Worm (Caenorhabditis elegans) whole organism, L4 larva: ENCODE measurements around the gene srsx-6.

Experiments
- F49E8.2 ChIP-seq: sonication (generic microtip); optimal IDR thresholded peaks from 2 replicates; lab custom pipeline; 2016; ENCODE audit warnings: missing compliant biosample characterization, mild to moderate bottlenecking, missing genetic modification characterization, borderline replicate concordance
- ama-1 ChIP-seq: fragments of 150-350 bp; optimal IDR thresholded peaks from 2 replicates; lab custom pipeline; 2014; ENCODE audit warnings: inconsistent platforms, mixed read lengths
- gei-8 ChIP-seq: fragments of 200-800 bp; sonication (Bioruptor generic); optimal IDR thresholded peaks from 2 replicates; lab custom pipeline; 2018; ENCODE audit warnings: mild to moderate bottlenecking, missing genetic modification characterization, missing compliant biosample characterization
- mdt-29 ChIP-seq: fragments of 200-800 bp; sonication (Bioruptor generic); IDR thresholded peaks from 2 replicates; pipeline ENCODE4 v1.3.6; 2022; ENCODE audit warnings: missing genetic modification reagents, missing genetic modification characterization, missing compliant biosample characterization
- nhr-11 ChIP-seq: fragments of 150-350 bp; optimal IDR thresholded peaks from 2 replicates; lab custom pipeline; 2014; ENCODE audit warnings: missing biosample characterization, missing genetic modification characterization
- nhr-111 ChIP-seq: fragments of 200-800 bp; sonication (Bioruptor generic); optimal IDR thresholded peaks from 2 replicates; lab custom pipeline; 2018; ENCODE audit warnings: mild to moderate bottlenecking, missing genetic modification characterization, missing compliant biosample characterization
- nhr-77 ChIP-seq: fragments of 150-350 bp; optimal IDR thresholded peaks from 2 replicates; lab custom pipeline; 2014; ENCODE audit warnings: missing biosample characterization, missing genetic modification characterization
- spr-3 ChIP-seq: fragments of 200-800 bp; sonication (Bioruptor generic); optimal IDR thresholded peaks from 2 replicates; lab custom pipeline; 2018; ENCODE audit warnings: mild to moderate bottlenecking, missing genetic modification characterization, missing compliant biosample characterization
- unc-130 ChIP-seq: sonication (generic microtip); optimal IDR thresholded peaks from 2 replicates; lab custom pipeline; 2016; ENCODE audit warnings: missing genetic modification reagents, missing genetic modification characterization, missing compliant biosample characterization
- unc-62 ChIP-seq, 3 experiments: fragments of 150-350 bp in 1 of 3; sonication (generic microtip); optimal IDR thresholded peaks in 2 of 3; peaks in 1 of 3; 1 replicate in 1 of 3; 2 replicates in 2 of 3; lab custom pipeline; 2014 to 2017; ENCODE audit warnings: missing biosample characterization in 3 of 3, missing genetic modification characterization in 3 of 3, missing genetic modification reagents in 3 of 3, missing genotype in 1 of 3

DNA sequence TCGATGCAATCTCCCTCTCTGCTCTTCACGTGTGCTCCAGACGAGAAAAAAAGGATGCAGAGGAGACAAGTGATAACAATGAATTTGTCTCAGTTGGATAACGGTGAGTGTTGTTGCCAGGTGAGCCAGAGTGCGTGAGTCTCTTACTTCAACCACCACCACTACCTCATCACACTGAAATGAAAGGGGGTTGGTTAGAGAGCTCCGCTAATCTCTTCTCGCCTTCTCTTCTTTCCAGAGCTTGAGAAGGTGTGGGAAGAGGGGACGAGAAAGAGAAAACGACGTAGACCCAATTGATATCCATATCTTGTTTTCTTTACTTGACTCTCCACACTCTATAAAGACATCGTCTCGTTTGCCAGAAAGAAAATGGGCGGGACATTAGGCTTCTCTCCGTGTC, 44.5 kb downstream of the srsx-6 start:
- no peak for TF ChIP-seq ama-1 (lab: Kevin White, UChicago)
- peak in 1 of 2 experiments; percentile 86 for TF ChIP-seq unc-62 (GFP tag; optimal IDR thresholded peaks at IDR 0.05 in 1 of 2; lab: Kevin White, UChicago)
- TF ChIP-seq unc-62 (tag; optimal IDR thresholded peaks at IDR 0.05; lab: Kevin White, UChicago) = no peak
- TF ChIP-seq gei-8 (GFP tag; lab: Kevin White, UChicago) = no peak
- no peak for TF ChIP-seq unc-130 (GFP tag; lab: Kevin White, UChicago)
- no peak for TF ChIP-seq F49E8.2 (tag; lab: Kevin White, UChicago)
- TF ChIP-seq nhr-111 (GFP tag; lab: Kevin White, UChicago) = no peak
- TF ChIP-seq spr-3 (GFP tag; lab: Kevin White, UChicago) = no peak
- no peak for TF ChIP-seq mdt-29 (GFP tag; lab: Robert Waterston, UW)
- TF ChIP-seq nhr-11 (tag; lab: Kevin White, UChicago) = no peak
- no peak for TF ChIP-seq nhr-77 (tag; lab: Kevin White, UChicago)
